Fruit fly (Drosophila melanogaster) whole organism, prepupa: ENCODE measurements around the gene bor.

ENCODE experiments used
- Blimp-1 ChIP-seq: fragments of 200-800 bp; sonication (Bioruptor generic); optimal IDR thresholded peaks from 3 replicates; lab custom pipeline; 2017; ENCODE audit warnings: missing biosample characterization, missing genetic modification characterization, mild to moderate bottlenecking, moderate library complexity, missing genetic modification reagents
- CG10631 ChIP-seq: fragments of 200-800 bp; sonication (Bioruptor generic); optimal IDR thresholded peaks from 2 replicates; lab custom pipeline; 2016; ENCODE audit warnings: missing biosample characterization, missing genetic modification characterization
- CG11294 ChIP-seq: fragments of 200-800 bp; sonication (Bioruptor generic); IDR thresholded peaks from 2 replicates; pipeline ENCODE4 v1.3.6; 2022; ENCODE audit warnings: missing biosample characterization, missing genetic modification characterization
- CG11902 ChIP-seq: fragments of 200-800 bp; sonication (Bioruptor generic); optimal IDR thresholded peaks from 3 replicates; lab custom pipeline; 2016; ENCODE audit warnings: missing biosample characterization, missing genetic modification characterization
- CG15336 ChIP-seq: fragments of 200-800 bp; sonication (Bioruptor generic); IDR thresholded peaks from 2 replicates; pipeline ENCODE4 v1.3.6; 2022; ENCODE audit warnings: missing biosample characterization, missing genetic modification characterization
- CG16779 ChIP-seq: fragments of 200-800 bp; sonication (Bioruptor generic); optimal IDR thresholded peaks from 3 replicates; lab custom pipeline; 2017; ENCODE audit warnings: missing biosample characterization, mild to moderate bottlenecking, missing genetic modification characterization
- CG3032 ChIP-seq: fragments of 200-800 bp; optimal IDR thresholded peaks from 2 replicates; lab custom pipeline; 2019; ENCODE audit warnings: missing biosample characterization, mild to moderate bottlenecking, missing genetic modification characterization, moderate library complexity
- CG31627 ChIP-seq: fragments of 200-800 bp; sonication (Bioruptor generic); optimal IDR thresholded peaks from 3 replicates; lab custom pipeline; 2016; ENCODE audit warnings: missing biosample characterization, missing genetic modification characterization
- CG32006 ChIP-seq: fragments of 200-800 bp; sonication (Bioruptor generic); optimal IDR thresholded peaks from 3 replicates; lab custom pipeline; 2017; ENCODE audit warnings: missing biosample characterization, mild to moderate bottlenecking, missing genetic modification characterization
- CG34406 ChIP-seq: fragments of 200-800 bp; sonication (Bioruptor generic); optimal IDR thresholded peaks from 3 replicates; lab custom pipeline; 2016; ENCODE audit warnings: missing biosample characterization, missing genetic modification characterization
- CG4318 ChIP-seq: fragments of 200-800 bp; sonication (Bioruptor generic); optimal IDR thresholded peaks from 3 replicates; lab custom pipeline; 2017; ENCODE audit warnings: missing biosample characterization, mild to moderate bottlenecking, missing genetic modification characterization
- CG6163 ChIP-seq: fragments of 200-800 bp; sonication (Bioruptor generic); IDR thresholded peaks from 3 replicates; pipeline ENCODE4 v1.3.6; 2022; ENCODE audit warnings: missing biosample characterization, missing genetic modification characterization
- CG6276 ChIP-seq: fragments of 200-800 bp; sonication (Bioruptor generic); optimal IDR thresholded peaks from 2 replicates; lab custom pipeline; 2017; ENCODE audit warnings: missing biosample characterization, mild to moderate bottlenecking, missing genetic modification characterization
- CG6808 ChIP-seq: fragments of 200-800 bp; sonication (Bioruptor generic); optimal IDR thresholded peaks from 3 replicates; lab custom pipeline; 2017; ENCODE audit warnings: missing biosample characterization, missing genetic modification characterization, mild to moderate bottlenecking, moderate library complexity, missing genetic modification reagents
- CG7368 ChIP-seq: fragments of 200-800 bp; sonication (Bioruptor generic); optimal IDR thresholded peaks from 3 replicates; lab custom pipeline; 2016; ENCODE audit warnings: missing biosample characterization, missing genetic modification characterization
- CG8119 ChIP-seq: fragments of 200-800 bp; sonication (Bioruptor generic); IDR thresholded peaks from 3 replicates; pipeline ENCODE4 v1.3.6; 2022; ENCODE audit warnings: missing biosample characterization, missing genetic modification characterization
- CG8319 ChIP-seq: fragments of 200-800 bp; sonication (Bioruptor generic); optimal IDR thresholded peaks from 3 replicates; lab custom pipeline; 2016; ENCODE audit warnings: missing biosample characterization, missing genetic modification characterization
- CG9139 ChIP-seq: fragments of 200-800 bp; sonication (Bioruptor generic); optimal IDR thresholded peaks from 3 replicates; lab custom pipeline; 2017; ENCODE audit warnings: missing biosample characterization, mild to moderate bottlenecking, missing genetic modification characterization
- Eip75B ChIP-seq: fragments of 200-800 bp; sonication (Bioruptor generic); optimal IDR thresholded peaks from 3 replicates; lab custom pipeline; 2016; ENCODE audit warnings: missing biosample characterization, missing genetic modification characterization
- Eip78C ChIP-seq: fragments of 200-800 bp; sonication (Bioruptor generic); peaks from one replicate; lab custom pipeline; 2016; ENCODE audit warnings: missing biosample characterization, missing genetic modification characterization
- Ets21C ChIP-seq: fragments of 200-800 bp; sonication (Bioruptor generic); optimal IDR thresholded peaks from 3 replicates; lab custom pipeline; 2016; ENCODE audit warnings: missing biosample characterization, missing genetic modification characterization
- Gug ChIP-seq: fragments of 200-800 bp; sonication (Bioruptor generic); IDR thresholded peaks from 2 replicates; pipeline ENCODE4 v1.3.6; 2022; ENCODE audit warnings: missing biosample characterization, missing genetic modification characterization
- Hr38 ChIP-seq: sonication (Bioruptor generic); optimal IDR thresholded peaks from 2 replicates; lab custom pipeline; 2016; ENCODE audit warnings: missing biosample characterization, missing genetic modification characterization
- Hr39 ChIP-seq: fragments of 200-800 bp; sonication (Bioruptor generic); optimal IDR thresholded peaks from 2 replicates; lab custom pipeline; 2016; ENCODE audit warnings: missing biosample characterization, missing genetic modification characterization
- Lpt ChIP-seq: fragments of 200-800 bp; sonication (Bioruptor generic); optimal IDR thresholded peaks from 3 replicates; lab custom pipeline; 2016; ENCODE audit warnings: missing biosample characterization, missing genetic modification characterization
- Met ChIP-seq: fragments of 200-800 bp; sonication (Bioruptor generic); optimal IDR thresholded peaks from 3 replicates; lab custom pipeline; 2016; ENCODE audit warnings: missing biosample characterization, missing genetic modification characterization
- OdsH ChIP-seq: fragments of 200-800 bp; sonication (Bioruptor generic); optimal IDR thresholded peaks from 3 replicates; lab custom pipeline; 2016; ENCODE audit warnings: missing biosample characterization, missing genetic modification characterization
- Smox ChIP-seq: fragments of 200-800 bp; sonication (Bioruptor generic); optimal IDR thresholded peaks from 3 replicates; lab custom pipeline; 2016; ENCODE audit warnings: missing biosample characterization, missing genetic modification characterization
- Sox102F ChIP-seq: fragments of 200-800 bp; sonication (Bioruptor generic); optimal IDR thresholded peaks from 2 replicates; lab custom pipeline; 2016; ENCODE audit warnings: missing biosample characterization, mild to moderate bottlenecking, missing genetic modification characterization
- Sox15 ChIP-seq: fragments of 200-800 bp; sonication (Bioruptor generic); optimal IDR thresholded peaks from 3 replicates; lab custom pipeline; 2016; ENCODE audit warnings: missing biosample characterization, missing genetic modification characterization
- achi ChIP-seq: fragments of 200-800 bp; sonication (Bioruptor generic); optimal IDR thresholded peaks from 3 replicates; lab custom pipeline; 2016; ENCODE audit warnings: missing biosample characterization, missing genetic modification characterization
- acj6 ChIP-seq: fragments of 200-800 bp; sonication (Bioruptor generic); optimal IDR thresholded peaks from 3 replicates; lab custom pipeline; 2016; ENCODE audit warnings: missing biosample characterization, missing genetic modification characterization
- cyc ChIP-seq: fragments of 200-800 bp; sonication (Bioruptor generic); optimal IDR thresholded peaks from 3 replicates; lab custom pipeline; 2016; ENCODE audit warnings: missing biosample characterization, missing genetic modification characterization
- dac ChIP-seq: fragments of 200-800 bp; sonication (Bioruptor generic); optimal IDR thresholded peaks from 2 replicates; lab custom pipeline; 2017; ENCODE audit warnings: missing biosample characterization, mild to moderate bottlenecking, missing genetic modification characterization
- dsx ChIP-seq: fragments of 200-800 bp; optimal IDR thresholded peaks from 3 replicates; lab custom pipeline; 2019; ENCODE audit warnings: missing biosample characterization, mild to moderate bottlenecking, missing genetic modification characterization, moderate library complexity; ENCODE audit not compliant: poor library complexity, severe bottlenecking
- eg ChIP-seq: fragments of 200-800 bp; sonication (Bioruptor generic); IDR thresholded peaks from 3 replicates; pipeline ENCODE4 v1.3.6; 2022; ENCODE audit warnings: missing biosample characterization, missing genetic modification characterization
- esn ChIP-seq: fragments of 200-800 bp; sonication (Bioruptor generic); optimal IDR thresholded peaks from 2 replicates; lab custom pipeline; 2016; ENCODE audit warnings: missing biosample characterization, mild to moderate bottlenecking, missing genetic modification characterization, moderate library complexity
- fd59A ChIP-seq: fragments of 200-800 bp; sonication (Bioruptor generic); optimal IDR thresholded peaks from 2 replicates; lab custom pipeline; 2017; ENCODE audit warnings: missing biosample characterization, mild to moderate bottlenecking, missing genetic modification characterization, missing genetic modification reagents
- fd85E ChIP-seq: fragments of 200-800 bp; sonication (Bioruptor generic); optimal IDR thresholded peaks from 3 replicates; lab custom pipeline; 2016; ENCODE audit warnings: missing biosample characterization, missing genetic modification characterization
- lz ChIP-seq: fragments of 200-800 bp; sonication (Bioruptor generic); optimal IDR thresholded peaks from 3 replicates; lab custom pipeline; 2016; ENCODE audit warnings: missing biosample characterization, missing genetic modification characterization
- pdm3 ChIP-seq: fragments of 200-800 bp; sonication (Bioruptor generic); optimal IDR thresholded peaks from 3 replicates; lab custom pipeline; 2016; ENCODE audit warnings: missing biosample characterization, missing genetic modification characterization
- salr ChIP-seq, 2 experiments: fragments of 200-800 bp; sonication (Bioruptor generic); optimal IDR thresholded peaks; 3 replicates each; lab custom pipeline; 2016 to 2018; ENCODE audit warnings: missing biosample characterization in 2 of 2, missing genetic modification characterization in 2 of 2, mild to moderate bottlenecking in 1 of 2
- ss ChIP-seq, 2 experiments: fragments of 200-800 bp; sonication (Bioruptor generic); optimal IDR thresholded peaks; 2 replicates in 1 of 2; 3 replicates in 1 of 2; lab custom pipeline; 2017 to 2018; ENCODE audit warnings: mild to moderate bottlenecking in 2 of 2, missing biosample characterization in 2 of 2, missing genetic modification characterization in 2 of 2, moderate library complexity in 1 of 2

bor gene

dm6 chr3R:16236713-16237641 lies 26.9 kb downstream of the bor start (continued):
- TF ChIP-seq Met (GFP tag; lab: Kevin White, UChicago) (peak; percentile 93), CG8119 (GFP tag; lab: Robert Waterston, UW) (no peak), CG15336 (GFP tag; lab: Robert Waterston, UW) (no peak), Ets21C (GFP tag; lab: Kevin White, UChicago) (peak; percentile 83), CG34406 (GFP tag; lab: Kevin White, UChicago) (peak; percentile 98), CG11294 (GFP tag; lab: Robert Waterston, UW) (no peak), Hr38 (GFP tag; lab: Kevin White, UChicago) (no peak), CG6808 (GFP tag; lab: Kevin White, UChicago) (peak; percentile 96), CG8319 (GFP tag; lab: Kevin White, UChicago) (peak; percentile 96), Hr39 (GFP tag; lab: Kevin White, UChicago) (peak; percentile 92), Gug (no peak), dsx (GFP tag; lab: Kevin White, UChicago) (peak; percentile 98), lz (GFP tag; lab: Kevin White, UChicago) (peak; percentile 94), Eip78C (GFP tag; lab: Kevin White, UChicago) (peak; percentile 98), CG11902 (GFP tag; lab: Kevin White, UChicago) (peak; percentile 97), ss (GFP tag; optimal IDR thresholded peaks at IDR 0.05; lab: Kevin White, UChicago) (peak; percentile 95 to 97), CG3032 (peak; percentile 98), fd85E (peak; percentile 94), CG6163 (GFP tag; lab: Robert Waterston, UW) (no peak)

dm6 chr3R:16235941-16236712 lies 27.8 kb downstream of the bor start:
- peak; percentile 98 for TF ChIP-seq CG10631 (GFP tag; lab: Kevin White, UChicago)
- peak; percentile 64 for TF ChIP-seq cyc (GFP tag; lab: Kevin White, UChicago)
- peak; percentile 41 to 83 for TF ChIP-seq salr (GFP tag; optimal IDR thresholded peaks at IDR 0.05; lab: Kevin White, UChicago)
- TF ChIP-seq CG15336 (GFP tag; lab: Robert Waterston, UW), result no peak
- TF ChIP-seq Blimp-1 (GFP tag; lab: Kevin White, UChicago), result peak; percentile 87
- no peak for TF ChIP-seq fd85E
- TF ChIP-seq eg (GFP tag; lab: Robert Waterston, UW), result no peak
- TF ChIP-seq Sox102F (GFP tag; lab: Kevin White, UChicago), result peak; percentile 45
- peak; percentile 98 for TF ChIP-seq CG32006 (GFP tag; lab: Kevin White, UChicago)
- peak; percentile 70 for TF ChIP-seq Met (GFP tag; lab: Kevin White, UChicago)
- TF ChIP-seq CG31627 (GFP tag; lab: Kevin White, UChicago), result peak; percentile 75
- peak; percentile 24 for TF ChIP-seq Smox (GFP tag; lab: Kevin White, UChicago)
- TF ChIP-seq CG8119 (GFP tag; lab: Robert Waterston, UW), result no peak
- TF ChIP-seq Hr39 (GFP tag; lab: Kevin White, UChicago), result peak; percentile 77
- TF ChIP-seq Eip75B (GFP tag; lab: Kevin White, UChicago), result no peak
- TF ChIP-seq CG6276, result peak; percentile 93
- peak; percentile 85 for TF ChIP-seq Sox15 (GFP tag; lab: Kevin White, UChicago)
- peak; percentile 87 for TF ChIP-seq lz (GFP tag; lab: Kevin White, UChicago)
- TF ChIP-seq CG16779 (tag; lab: Kevin White, UChicago), result peak; percentile 85
- peak; percentile 93 for TF ChIP-seq CG6808 (GFP tag; lab: Kevin White, UChicago)
- peak; percentile 96 for TF ChIP-seq CG34406 (GFP tag; lab: Kevin White, UChicago)
- TF ChIP-seq fd59A (GFP tag; lab: Kevin White, UChicago), result peak; percentile 84
- TF ChIP-seq Hr38 (GFP tag; lab: Kevin White, UChicago), result no peak
- peak; percentile 83 to 94 for TF ChIP-seq ss (GFP tag; optimal IDR thresholded peaks at IDR 0.05; lab: Kevin White, UChicago)
- peak; percentile 36 for TF ChIP-seq Lpt (GFP tag; lab: Kevin White, UChicago)
- TF ChIP-seq acj6, result peak; percentile 87
- TF ChIP-seq Eip78C (GFP tag; lab: Kevin White, UChicago), result peak; percentile 91
- peak; percentile 74 for TF ChIP-seq dac (GFP tag; lab: Kevin White, UChicago)
- peak; percentile 62 for TF ChIP-seq pdm3 (GFP tag; lab: Kevin White, UChicago)
- peak; percentile 95 for TF ChIP-seq CG4318 (GFP tag; lab: Kevin White, UChicago)
- peak; percentile 76 for TF ChIP-seq CG8319 (GFP tag; lab: Kevin White, UChicago)
- TF ChIP-seq esn, result peak; percentile 86
- peak; percentile 81 for TF ChIP-seq CG9139 (GFP tag; lab: Kevin White, UChicago)
- TF ChIP-seq achi, result peak; percentile 94
- TF ChIP-seq OdsH, result peak; percentile 85
- peak; percentile 94 for TF ChIP-seq CG3032
- TF ChIP-seq CG7368 (GFP tag; lab: Kevin White, UChicago), result no peak
- TF ChIP-seq CG11902 (GFP tag; lab: Kevin White, UChicago), result peak; percentile 79
